Fruit fly (Drosophila melanogaster) Kc167 (cell line): Measurements from ENCODE around the gene CG7182.

Source experiments
- Myc ChIP-seq: fragments of >200 bp; optimal IDR thresholded peaks from 2 replicates; lab custom pipeline; 2017; ENCODE audit warnings: missing external identifiers
- Sin3A ChIP-seq: fragments of >200 bp; optimal IDR thresholded peaks from 2 replicates; lab custom pipeline; 2018; ENCODE audit warnings: missing external identifiers
- h ChIP-seq: fragments of >200 bp; optimal IDR thresholded peaks from 3 replicates; lab custom pipeline; 2018; ENCODE audit warnings: missing external identifiers
- insv ChIP-seq: fragments of >200 bp; optimal IDR thresholded peaks from 3 replicates; lab custom pipeline; 2018; ENCODE audit warnings: missing external identifiers
- psq ChIP-seq: fragments of >200 bp; optimal IDR thresholded peaks from 2 replicates; lab custom pipeline; 2017; ENCODE audit warnings: missing external identifiers
- ttk ChIP-seq: sonication (Bioruptor generic); optimal IDR thresholded peaks from 2 replicates; lab custom pipeline; 2017; ENCODE audit warnings: missing external identifiers

The CG7182 gene

dm6 chr3L:8370922-8371321, 24.7 kb upstream of the CG7182 start:
- TF ChIP-seq Sin3A (lab: Kevin White, UChicago) (no peak), psq (lab: Kevin White, UChicago) (no peak), insv (lab: Kevin White, UChicago) (no peak), h (lab: Kevin White, UChicago) (no peak), ttk (lab: Kevin White, UChicago) (no peak), Myc (lab: Kevin White, UChicago) (no peak)

- TF ChIP-seq h (lab: Kevin White, UChicago) (no peak), ttk (lab: Kevin White, UChicago) (no peak), Myc (lab: Kevin White, UChicago) (no peak), insv (lab: Kevin White, UChicago) (no peak), Sin3A (lab: Kevin White, UChicago) (no peak), psq (lab: Kevin White, UChicago) (no peak)
These were observed 23.3 kb upstream of the CG7182 start for dm6 chr3L:8369456-8369855.

- TF ChIP-seq psq (lab: Kevin White, UChicago) (no peak), Myc (lab: Kevin White, UChicago) (no peak), Sin3A (lab: Kevin White, UChicago) (no peak), h (lab: Kevin White, UChicago) (no peak), ttk (lab: Kevin White, UChicago) (no peak), insv (lab: Kevin White, UChicago) (no peak)
These were observed 22.6 kb upstream of the CG7182 start for dm6 chr3L:8368694-8369344.

dm6 chr3L:8363266-8363665, 17.1 kb upstream of the CG7182 start:
- no peak for TF ChIP-seq ttk (lab: Kevin White, UChicago)
- TF ChIP-seq Myc (lab: Kevin White, UChicago), result no peak
- no peak for TF ChIP-seq h (lab: Kevin White, UChicago)
- TF ChIP-seq Sin3A (lab: Kevin White, UChicago), result no peak
- no peak for TF ChIP-seq insv (lab: Kevin White, UChicago)
- TF ChIP-seq psq (lab: Kevin White, UChicago), result no peak

dm6 chr3L:8360643-8361110, 14.5 kb upstream of the CG7182 start, which contains the start of gene Idh:
Gene Idh (minus strand): TSS chr3L:8360906.
- TF ChIP-seq ttk (lab: Kevin White, UChicago), result no peak
- TF ChIP-seq psq (lab: Kevin White, UChicago), result no peak
- TF ChIP-seq Sin3A (lab: Kevin White, UChicago), result no peak
- TF ChIP-seq insv (lab: Kevin White, UChicago), result no peak
- no peak for TF ChIP-seq h (lab: Kevin White, UChicago)
- TF ChIP-seq Myc (lab: Kevin White, UChicago), result no peak

dm6 chr3L:8360063-8360642, 14.0 kb upstream of the CG7182 start:
- no peak for TF ChIP-seq Sin3A (lab: Kevin White, UChicago)
- TF ChIP-seq insv (lab: Kevin White, UChicago), result no peak
- no peak for TF ChIP-seq ttk (lab: Kevin White, UChicago)
- no peak for TF ChIP-seq h (lab: Kevin White, UChicago)
- TF ChIP-seq Myc (lab: Kevin White, UChicago), result no peak

- TF ChIP-seq Myc (lab: Kevin White, UChicago), result no peak
- no peak for TF ChIP-seq Sin3A (lab: Kevin White, UChicago)
- no peak for TF ChIP-seq ttk (lab: Kevin White, UChicago)
- TF ChIP-seq insv (lab: Kevin White, UChicago), result no peak
- TF ChIP-seq h (lab: Kevin White, UChicago), result no peak
- TF ChIP-seq psq (lab: Kevin White, UChicago), result no peak
These were observed 12.7 kb upstream of the CG7182 start for dm6 chr3L:8358776-8359455.

dm6 chr3L:8358138-8358537, 12.0 kb upstream of the CG7182 start:
- TF ChIP-seq ttk (lab: Kevin White, UChicago) (no peak), insv (lab: Kevin White, UChicago) (no peak), psq (lab: Kevin White, UChicago) (no peak), Sin3A (lab: Kevin White, UChicago) (no peak), Myc (lab: Kevin White, UChicago) (no peak), h (lab: Kevin White, UChicago) (no peak)

- TF ChIP-seq psq (lab: Kevin White, UChicago) (no peak), ttk (lab: Kevin White, UChicago) (no peak), Sin3A (lab: Kevin White, UChicago) (no peak)
These were observed 10.0 kb upstream of the CG7182 start, which contains the start of gene Culd for dm6 chr3L:8356196-8356595. Gene Culd (minus strand): TSS chr3L:8356296.

dm6 chr3L:8347346-8347745, 1.2 kb upstream of the CG7182 start:
- TF ChIP-seq h (lab: Kevin White, UChicago) (no peak), psq (lab: Kevin White, UChicago) (no peak), insv (lab: Kevin White, UChicago) (no peak)

dm6 chr3L:8345182-8345581, 1.0 kb downstream of the CG7182 start:
- TF ChIP-seq Myc (lab: Kevin White, UChicago) (no peak), Sin3A (lab: Kevin White, UChicago) (no peak), insv (lab: Kevin White, UChicago) (no peak), psq (lab: Kevin White, UChicago) (no peak), ttk (lab: Kevin White, UChicago) (peak; percentile 95), h (lab: Kevin White, UChicago) (no peak)
